Worm (Caenorhabditis elegans) whole organism, L4 larva: Measurements from ENCODE around the gene F16B12.6.
A peak's percentile ranks its signal among the peaks of the same experiment; 100 is the strongest.

ENCODE experiments used
- D1046.2 ChIP-seq: fragments of 200-800 bp; sonication (Bioruptor generic); IDR thresholded peaks from 2 replicates; pipeline ENCODE4 v1.3.6; 2022; ENCODE audit warnings: missing genetic modification characterization, missing compliant biosample characterization
- F26F4.8 ChIP-seq: fragments of 200-800 bp; sonication (Bioruptor generic); conservative IDR thresholded peaks from 2 replicates; pipeline ENCODE4 v1.3.6; 2022; ENCODE audit warnings: missing genetic modification characterization, missing compliant biosample characterization
- F37D6.2 ChIP-seq: sonication (generic microtip); optimal IDR thresholded peaks from 2 replicates; lab custom pipeline; 2016; ENCODE audit warnings: mild to moderate bottlenecking, missing genetic modification characterization, missing compliant biosample characterization
- Y105C5A.15 ChIP-seq: fragments of 200-800 bp; sonication (Bioruptor generic); IDR thresholded peaks from 2 replicates; pipeline ENCODE4 v1.3.6; 2022; ENCODE audit warnings: missing genetic modification characterization, missing compliant biosample characterization
- Y5F2A.4 ChIP-seq: fragments of 200-800 bp; sonication (Bioruptor generic); optimal IDR thresholded peaks from 2 replicates; lab custom pipeline; 2018; ENCODE audit warnings: mild to moderate bottlenecking, missing genetic modification characterization, missing compliant biosample characterization
- ZK546.5 ChIP-seq, 2 experiments: sonication (generic microtip); optimal IDR thresholded peaks; 2 replicates each; lab custom pipeline; 2017; ENCODE audit warnings: missing biosample characterization in 2 of 2, missing genetic modification characterization in 2 of 2
- aha-1 ChIP-seq: fragments of 150-350 bp; peaks from one replicate; lab custom pipeline; 2014; ENCODE audit warnings: missing biosample characterization, missing genetic modification characterization
- ama-1 ChIP-seq: fragments of 150-350 bp; optimal IDR thresholded peaks from 2 replicates; lab custom pipeline; 2014; ENCODE audit warnings: inconsistent platforms, mixed read lengths
- arid-1 ChIP-seq: fragments of 200-800 bp; sonication (Bioruptor generic); conservative IDR thresholded peaks from 2 replicates; pipeline ENCODE4 v1.3.6; 2022; ENCODE audit warnings: missing genetic modification reagents, missing genetic modification characterization, missing compliant biosample characterization
- ceh-20 ChIP-seq: fragments of 200-800 bp; sonication (Bioruptor generic); IDR thresholded peaks from 2 replicates; pipeline ENCODE4 v1.3.6; 2022; ENCODE audit warnings: missing genetic modification reagents, missing genetic modification characterization, missing compliant biosample characterization
- ceh-82 ChIP-seq: sonication (generic microtip); optimal IDR thresholded peaks from 2 replicates; lab custom pipeline; 2017; ENCODE audit warnings: missing biosample characterization, missing genetic modification characterization
- ctbp-1 ChIP-seq: fragments of 200-800 bp; sonication (Bioruptor generic); IDR thresholded peaks from 2 replicates; pipeline ENCODE4 v1.3.6; 2022; ENCODE audit warnings: missing genetic modification reagents, missing genetic modification characterization, missing compliant biosample characterization
- daf-16 ChIP-seq, 3 experiments: sonication (generic microtip); optimal IDR thresholded peaks; 2 replicates each; lab custom pipeline; 2016 to 2017; ENCODE audit warnings: missing genetic modification characterization in 3 of 3, missing genetic modification reagents in 3 of 3, mild to moderate bottlenecking in 2 of 3, missing compliant biosample characterization in 2 of 3, missing biosample characterization in 1 of 3, moderate library complexity in 1 of 3
- daf-19 ChIP-seq: fragments of 200-800 bp; sonication (Bioruptor generic); conservative IDR thresholded peaks from 2 replicates; pipeline ENCODE4 v1.3.6; 2022; ENCODE audit warnings: missing genetic modification characterization, missing compliant biosample characterization
- daf-8 ChIP-seq: fragments of 200-800 bp; sonication (Bioruptor generic); IDR thresholded peaks from 2 replicates; pipeline ENCODE4 v1.3.6; 2022; ENCODE audit warnings: missing genetic modification characterization, missing compliant biosample characterization
- dmd-9 ChIP-seq: fragments of 200-800 bp; sonication (Bioruptor generic); IDR thresholded peaks from 2 replicates; pipeline ENCODE4 v1.3.6; 2022; ENCODE audit warnings: missing genetic modification reagents, missing genetic modification characterization, missing compliant biosample characterization
- dve-1 ChIP-seq: sonication (generic microtip); optimal IDR thresholded peaks from 2 replicates; lab custom pipeline; 2017; ENCODE audit warnings: antibody characterized with exemption, mild to moderate bottlenecking, missing genetic modification characterization, missing compliant biosample characterization; ENCODE audit not compliant: insufficient read depth
- egl-27 ChIP-seq: sonication (generic microtip); optimal IDR thresholded peaks from 3 replicates; lab custom pipeline; 2017; ENCODE audit warnings: missing biosample characterization, missing genetic modification reagents, missing genetic modification characterization
- gei-8 ChIP-seq: fragments of 200-800 bp; sonication (Bioruptor generic); optimal IDR thresholded peaks from 2 replicates; lab custom pipeline; 2018; ENCODE audit warnings: mild to moderate bottlenecking, missing genetic modification characterization, missing compliant biosample characterization
- hif-1 ChIP-seq, 2 experiments: sonication (generic microtip); optimal IDR thresholded peaks; 2 replicates each; lab custom pipeline; 2016 to 2017; ENCODE audit warnings: missing compliant biosample characterization in 2 of 2, missing genetic modification characterization in 2 of 2, missing genetic modification reagents in 2 of 2, missing genotype in 2 of 2, mild to moderate bottlenecking in 1 of 2
- hlh-30 ChIP-seq: sonication (generic microtip); optimal IDR thresholded peaks from 2 replicates; lab custom pipeline; 2017; ENCODE audit warnings: antibody characterized with exemption, mild to moderate bottlenecking, missing genetic modification characterization, missing compliant biosample characterization; ENCODE audit not compliant: insufficient read depth
- lin-39 ChIP-seq: fragments of 150-350 bp; optimal IDR thresholded peaks from 2 replicates; lab custom pipeline; 2014; ENCODE audit warnings: missing biosample characterization, missing genetic modification reagents, missing genetic modification characterization
- mdt-29 ChIP-seq: fragments of 200-800 bp; sonication (Bioruptor generic); IDR thresholded peaks from 2 replicates; pipeline ENCODE4 v1.3.6; 2022; ENCODE audit warnings: missing genetic modification reagents, missing genetic modification characterization, missing compliant biosample characterization
- mes-2 ChIP-seq: sonication (generic microtip); optimal IDR thresholded peaks from 2 replicates; lab custom pipeline; 2016; ENCODE audit warnings: missing genotype, mild to moderate bottlenecking, missing genetic modification characterization, missing compliant biosample characterization; ENCODE audit not compliant: poor library complexity, severe bottlenecking
- nhr-10 ChIP-seq: fragments of 150-350 bp; optimal IDR thresholded peaks from 2 replicates; lab custom pipeline; 2014; ENCODE audit warnings: missing biosample characterization, missing genetic modification characterization
- nhr-11 ChIP-seq: fragments of 150-350 bp; optimal IDR thresholded peaks from 2 replicates; lab custom pipeline; 2014; ENCODE audit warnings: missing biosample characterization, missing genetic modification characterization
- nhr-111 ChIP-seq: fragments of 200-800 bp; sonication (Bioruptor generic); optimal IDR thresholded peaks from 2 replicates; lab custom pipeline; 2018; ENCODE audit warnings: mild to moderate bottlenecking, missing genetic modification characterization, missing compliant biosample characterization
- nhr-237 ChIP-seq: sonication (generic microtip); optimal IDR thresholded peaks from 2 replicates; lab custom pipeline; 2017; ENCODE audit warnings: missing biosample characterization, missing genetic modification characterization
- nhr-25 ChIP-seq: sonication (generic microtip); optimal IDR thresholded peaks from 2 replicates; lab custom pipeline; 2017; ENCODE audit warnings: missing genetic modification characterization, mild to moderate bottlenecking, missing compliant biosample characterization, antibody characterized with exemption, moderate library complexity, borderline replicate concordance; ENCODE audit not compliant: insufficient read depth
- nhr-28 ChIP-seq: fragments of 150-350 bp; optimal IDR thresholded peaks from 2 replicates; lab custom pipeline; 2014; ENCODE audit warnings: missing biosample characterization, missing genetic modification characterization
- nhr-41 ChIP-seq: fragments of 200-800 bp; sonication (Bioruptor generic); IDR thresholded peaks from 2 replicates; pipeline ENCODE4 v1.3.6; 2022; ENCODE audit warnings: missing genetic modification reagents, missing genetic modification characterization, missing compliant biosample characterization
- nhr-42 ChIP-seq: fragments of 200-800 bp; sonication (Bioruptor generic); IDR thresholded peaks from 2 replicates; pipeline ENCODE4 v1.3.6; 2022; ENCODE audit warnings: missing genetic modification characterization, missing compliant biosample characterization
- rbr-2 ChIP-seq: sonication (generic microtip); optimal IDR thresholded peaks from 2 replicates; lab custom pipeline; 2016; ENCODE audit warnings: missing genotype, missing genetic modification characterization, missing compliant biosample characterization
- saeg-2 ChIP-seq: fragments of 200-800 bp; sonication (Bioruptor generic); IDR thresholded peaks from 2 replicates; pipeline ENCODE4 v1.3.6; 2022; ENCODE audit warnings: missing genetic modification reagents, missing genetic modification characterization, missing compliant biosample characterization
- sdz-12 ChIP-seq: fragments of 200-800 bp; sonication (Bioruptor generic); optimal IDR thresholded peaks from 2 replicates; lab custom pipeline; 2018; ENCODE audit warnings: mild to moderate bottlenecking, missing genetic modification characterization, missing compliant biosample characterization
- set-16 ChIP-seq: fragments of 200-800 bp; sonication (Bioruptor generic); IDR thresholded peaks from 2 replicates; pipeline ENCODE4 v1.3.6; 2022; ENCODE audit warnings: missing genetic modification reagents, missing genetic modification characterization, missing compliant biosample characterization
- skn-1 ChIP-seq: fragments of 150-350 bp; optimal IDR thresholded peaks from 2 replicates; lab custom pipeline; 2014; ENCODE audit warnings: missing biosample characterization, missing genetic modification characterization
- spr-3 ChIP-seq: fragments of 200-800 bp; sonication (Bioruptor generic); optimal IDR thresholded peaks from 2 replicates; lab custom pipeline; 2018; ENCODE audit warnings: mild to moderate bottlenecking, missing genetic modification characterization, missing compliant biosample characterization
- tra-1 ChIP-seq: fragments of 200-800 bp; sonication (Bioruptor generic); IDR thresholded peaks from 2 replicates; pipeline ENCODE4 v1.3.6; 2022; ENCODE audit warnings: missing genetic modification reagents, missing genetic modification characterization, missing compliant biosample characterization
- unc-130 ChIP-seq: sonication (generic microtip); optimal IDR thresholded peaks from 2 replicates; lab custom pipeline; 2016; ENCODE audit warnings: missing genetic modification reagents, missing genetic modification characterization, missing compliant biosample characterization
- vab-7 ChIP-seq: fragments of 200-800 bp; sonication (Bioruptor generic); IDR thresholded peaks from 2 replicates; pipeline ENCODE4 v1.3.6; 2022; ENCODE audit warnings: missing genetic modification reagents, missing genetic modification characterization, missing compliant biosample characterization
- ztf-7 ChIP-seq: fragments of 150-350 bp; optimal IDR thresholded peaks from 2 replicates; lab custom pipeline; 2014; ENCODE audit warnings: missing biosample characterization, missing genetic modification characterization

F16B12.6 gene

DNA sequence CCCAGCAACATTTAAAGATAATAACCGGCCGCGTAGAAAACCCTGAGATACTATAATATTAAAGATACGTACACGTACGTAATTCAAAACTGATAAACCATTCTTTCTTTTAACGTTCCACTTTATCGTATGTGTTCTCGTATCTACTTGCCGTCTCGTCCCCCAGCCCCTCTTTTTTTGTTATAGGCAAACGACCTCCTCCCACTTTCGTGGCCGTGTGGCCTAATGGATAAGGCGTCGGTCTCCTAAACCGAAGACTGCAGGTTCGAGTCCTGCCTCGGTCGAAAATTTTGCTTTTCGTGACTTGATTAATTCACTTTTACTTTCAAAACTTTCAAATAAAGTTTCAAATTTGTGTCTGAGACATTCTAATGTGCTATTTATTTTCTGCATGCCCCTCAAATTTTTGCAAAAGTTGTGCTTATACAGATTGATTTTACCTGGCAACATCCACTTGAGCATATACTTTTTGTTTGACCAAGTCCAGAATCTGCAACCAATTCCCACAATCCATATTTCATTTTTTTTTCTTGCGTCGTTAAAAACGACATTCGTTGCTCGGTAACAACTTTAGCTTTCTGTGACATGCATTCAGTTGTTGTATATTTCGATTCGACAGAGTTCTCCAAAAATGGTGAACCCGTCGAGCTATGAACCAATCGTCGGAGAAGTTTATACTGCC lies 13.5 kb downstream of the F16B12.6 start, which contains the start of gene F28H6.7 (continued):
- TF ChIP-seq gei-8, result peak; percentile 30
- TF ChIP-seq F37D6.2, result peak; percentile 18
- TF ChIP-seq hif-1 (tag; optimal IDR thresholded peaks at IDR 0.05; lab: Kevin White, UChicago), result no peak
- no peak for TF ChIP-seq ZK546.5 (tag; optimal IDR thresholded peaks at IDR 0.05; lab: Kevin White, UChicago)
- peak; percentile 66 for TF ChIP-seq spr-3 (GFP tag; lab: Kevin White, UChicago)
- peak; percentile 59; the same call in 1 of the 2 replicates for TF ChIP-seq tra-1 (GFP tag; lab: Robert Waterston, UW)
- peak; percentile 52 for TF ChIP-seq Y5F2A.4 (GFP tag; lab: Kevin White, UChicago)
- TF ChIP-seq nhr-41 (GFP tag; lab: Robert Waterston, UW), result 0 out of 2 replicates have a peak, but pooled peaks have one; percentile 64
- no peak; the same call in none of the 2 replicates for TF ChIP-seq ctbp-1 (GFP tag; lab: Robert Waterston, UW)

DNA sequence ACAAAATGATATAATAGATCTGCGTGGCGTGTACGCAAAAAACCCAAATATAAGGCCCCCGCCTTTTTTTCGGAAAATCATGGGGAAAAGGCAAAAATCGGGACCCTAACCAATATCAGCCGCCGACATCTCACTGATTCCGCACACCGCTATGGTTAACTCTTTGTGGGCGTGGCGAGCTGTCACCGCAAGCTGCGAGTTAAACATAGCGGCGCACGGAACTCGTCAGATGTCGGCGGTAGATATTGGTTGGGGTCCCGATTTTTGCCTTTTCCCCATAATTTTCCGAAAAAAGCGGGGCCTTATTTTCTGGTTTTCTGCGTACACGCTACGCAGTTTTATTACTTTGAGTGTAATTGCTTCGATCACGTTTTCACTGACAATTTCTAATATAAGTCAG lies 16.6 kb downstream of the F16B12.6 start:
- TF ChIP-seq set-16, result 0 out of 2 replicates have a peak, but pooled peaks have one; percentile 10
- TF ChIP-seq unc-130 (GFP tag; lab: Kevin White, UChicago), result no peak
- no peak for TF ChIP-seq daf-8 (GFP tag; lab: Robert Waterston, UW)
- no peak for TF ChIP-seq ceh-20 (GFP tag; lab: Robert Waterston, UW)
- no peak for TF ChIP-seq rbr-2 (tag; lab: Kevin White, UChicago)
- TF ChIP-seq ztf-7 (tag; lab: Kevin White, UChicago), result no peak
- no peak for TF ChIP-seq nhr-28 (tag; lab: Kevin White, UChicago)

ce11 chrX:14125870-14126269 lies 23.8 kb downstream of the F16B12.6 start, which contains the start of gene F28H6.6:
Gene F28H6.6 (minus strand): TSS chrX:14125879.
- TF ChIP-seq aha-1 (tag; lab: Kevin White, UChicago) (peak; percentile 65), sdz-12 (GFP tag; lab: Kevin White, UChicago) (no peak), nhr-10 (tag; lab: Kevin White, UChicago) (no peak), mdt-29 (GFP tag; lab: Robert Waterston, UW) (0 out of 2 replicates have a peak, but pooled peaks have one; percentile 21), ceh-82 (no peak), D1046.2 (no peak), tra-1 (GFP tag; lab: Robert Waterston, UW) (no peak), dmd-9 (no peak), nhr-28 (tag; lab: Kevin White, UChicago) (peak; percentile 57), F26F4.8 (GFP tag; lab: Robert Waterston, UW) (no peak), lin-39 (tag; lab: Kevin White, UChicago) (no peak), mes-2 (tag; lab: Kevin White, UChicago) (peak; percentile 32), daf-16 (GFP tag; optimal IDR thresholded peaks at IDR 0.05; lab: Kevin White, UChicago) (no peak), daf-16 (tag; optimal IDR thresholded peaks at IDR 0.05; lab: Kevin White, UChicago) (peak; percentile 55), dve-1 (tag; lab: Kevin White, UChicago) (peak; percentile 5), ama-1 (lab: Kevin White, UChicago) (no peak), nhr-237 (tag; lab: Kevin White, UChicago) (no peak), nhr-25 (tag; lab: Kevin White, UChicago) (no peak), skn-1 (tag; lab: Kevin White, UChicago) (no peak), ctbp-1 (GFP tag; lab: Robert Waterston, UW) (no peak)

- TF ChIP-seq set-16 (peak; percentile 46), ceh-20 (GFP tag; lab: Robert Waterston, UW) (no peak), nhr-111 (GFP tag; lab: Kevin White, UChicago) (no peak), nhr-42 (no peak), mes-2 (tag; lab: Kevin White, UChicago) (peak; percentile 71), egl-27 (tag; lab: Kevin White, UChicago) (no peak), spr-3 (GFP tag; lab: Kevin White, UChicago) (no peak), nhr-28 (tag; lab: Kevin White, UChicago) (no peak), daf-8 (GFP tag; lab: Robert Waterston, UW) (no peak), vab-7 (no peak), saeg-2 (no peak), hlh-30 (peak; percentile 29), daf-19 (GFP tag; lab: Robert Waterston, UW) (no peak), arid-1 (no peak), nhr-11 (tag; lab: Kevin White, UChicago) (no peak), unc-130 (GFP tag; lab: Kevin White, UChicago) (no peak), Y105C5A.15 (GFP tag; lab: Robert Waterston, UW) (no peak)
Observed at ce11 chrX:14127291-14127922, 25.3 kb downstream of the F16B12.6 start, which contains the start of gene F28H6.4. Gene F28H6.4 (plus strand): TSS chrX:14127872.
